Worm (Caenorhabditis elegans): ENCODE results near the gene rpl-39.

ce11 chrV:7809320-7810256 is 33.7 kb upstream of the rpl-39 start, which contains the start of gene ZK742.3:
- TF ChIP-seq mel-28 (tag; optimal IDR thresholded peaks at IDR 0.05; ENCODE audit: borderline replicate concordance), result no peak
- no peak for TF ChIP-seq akir-1 (GFP tag; optimal IDR thresholded peaks at IDR 0.05)
- no peak for TF ChIP-seq nhr-120 (GFP tag; IDR thresholded peaks at IDR 0.05)
- no peak for TF ChIP-seq pha-4 (tag; optimal IDR thresholded peaks at IDR 0.05)
- no peak for TF ChIP-seq B0035.1 (tag; optimal IDR thresholded peaks at IDR 0.05)
